Fruit fly (Drosophila melanogaster): ENCODE results near the gene ranshi.

Gene ranshi

DNA sequence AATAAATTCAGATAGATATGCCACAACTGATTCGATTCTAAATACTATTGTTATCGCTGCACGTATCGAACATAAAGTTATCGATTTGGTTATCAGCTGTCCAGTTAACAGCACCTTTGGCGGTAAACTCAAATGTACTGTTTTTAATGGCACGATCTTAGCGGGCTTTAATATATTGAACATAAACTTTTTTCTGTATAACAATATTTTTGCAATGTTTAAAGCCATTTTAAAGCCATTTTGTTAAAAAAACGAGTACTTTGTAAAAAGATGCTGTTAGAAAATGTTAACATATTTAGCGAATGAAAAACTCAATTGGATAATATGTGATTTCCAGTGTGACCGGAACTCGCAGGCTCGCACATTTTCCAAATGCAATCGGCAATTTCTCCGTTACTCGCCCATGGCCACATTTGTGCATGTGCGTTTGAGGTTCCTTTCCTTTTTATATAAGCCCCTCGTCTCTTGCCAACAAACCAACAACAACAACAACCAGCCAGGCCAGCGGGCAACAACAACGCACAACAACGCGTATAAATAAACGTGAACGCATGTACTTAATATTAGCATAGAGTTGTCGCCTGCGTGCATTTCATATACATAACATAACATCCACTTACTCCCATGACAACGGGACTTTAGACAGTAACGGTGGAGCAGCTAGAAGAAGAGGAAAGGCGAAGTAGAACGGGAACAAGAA, 13.5 kb downstream of the ranshi start, which contains the start of gene TMEM216:
Gene TMEM216, plus strand, starts transcription at position 393 of the 700 bp plus-strand sequence.
- no peak for TF ChIP-seq Dll (optimal IDR thresholded peaks at IDR 0.05)
- TF ChIP-seq psq (optimal IDR thresholded peaks at IDR 0.05), result no peak
- no peak for TF ChIP-seq pan (optimal IDR thresholded peaks at IDR 0.05)
- TF ChIP-seq usp (GFP tag; optimal IDR thresholded peaks at IDR 0.05), result no peak
- TF ChIP-seq CG8478 (optimal IDR thresholded peaks at IDR 0.05), result no peak
- no peak for TF ChIP-seq EcR (GFP tag; optimal IDR thresholded peaks at IDR 0.05)

dm6 chr3R:8715371-8715770, 14.1 kb downstream of the ranshi start:
- TF ChIP-seq psq (optimal IDR thresholded peaks at IDR 0.05) (no peak), EcR (GFP tag; optimal IDR thresholded peaks at IDR 0.05) (no peak), CG8478 (optimal IDR thresholded peaks at IDR 0.05) (no peak), usp (GFP tag; optimal IDR thresholded peaks at IDR 0.05) (no peak), pan (optimal IDR thresholded peaks at IDR 0.05) (no peak), Dll (optimal IDR thresholded peaks at IDR 0.05) (no peak)

dm6 chr3R:8712722-8713131, 16.8 kb downstream of the ranshi start, which contains the start of gene CG8112:
Gene CG8112, plus strand, starts transcription at chr3R:8712933.
- TF ChIP-seq Dll (optimal IDR thresholded peaks at IDR 0.05) (no peak), pan (optimal IDR thresholded peaks at IDR 0.05) (no peak), usp (GFP tag; optimal IDR thresholded peaks at IDR 0.05) (no peak), psq (optimal IDR thresholded peaks at IDR 0.05) (no peak), CG8478 (optimal IDR thresholded peaks at IDR 0.05) (no peak), EcR (GFP tag; optimal IDR thresholded peaks at IDR 0.05) (no peak)

dm6 chr3R:8711890-8712449, 17.5 kb downstream of the ranshi start:
- no peak for TF ChIP-seq psq (optimal IDR thresholded peaks at IDR 0.05)
- no peak for TF ChIP-seq pan (optimal IDR thresholded peaks at IDR 0.05)
- no peak for TF ChIP-seq Dll (optimal IDR thresholded peaks at IDR 0.05)
- TF ChIP-seq usp (GFP tag; optimal IDR thresholded peaks at IDR 0.05), result no peak
- TF ChIP-seq EcR (GFP tag; optimal IDR thresholded peaks at IDR 0.05), result no peak

dm6 chr3R:8707166-8707565, 22.3 kb downstream of the ranshi start:
- TF ChIP-seq EcR (GFP tag; optimal IDR thresholded peaks at IDR 0.05) (no peak), CG8478 (optimal IDR thresholded peaks at IDR 0.05) (no peak), psq (optimal IDR thresholded peaks at IDR 0.05) (no peak), usp (GFP tag; optimal IDR thresholded peaks at IDR 0.05) (no peak), pan (optimal IDR thresholded peaks at IDR 0.05) (no peak), Dll (optimal IDR thresholded peaks at IDR 0.05) (no peak)

DNA sequence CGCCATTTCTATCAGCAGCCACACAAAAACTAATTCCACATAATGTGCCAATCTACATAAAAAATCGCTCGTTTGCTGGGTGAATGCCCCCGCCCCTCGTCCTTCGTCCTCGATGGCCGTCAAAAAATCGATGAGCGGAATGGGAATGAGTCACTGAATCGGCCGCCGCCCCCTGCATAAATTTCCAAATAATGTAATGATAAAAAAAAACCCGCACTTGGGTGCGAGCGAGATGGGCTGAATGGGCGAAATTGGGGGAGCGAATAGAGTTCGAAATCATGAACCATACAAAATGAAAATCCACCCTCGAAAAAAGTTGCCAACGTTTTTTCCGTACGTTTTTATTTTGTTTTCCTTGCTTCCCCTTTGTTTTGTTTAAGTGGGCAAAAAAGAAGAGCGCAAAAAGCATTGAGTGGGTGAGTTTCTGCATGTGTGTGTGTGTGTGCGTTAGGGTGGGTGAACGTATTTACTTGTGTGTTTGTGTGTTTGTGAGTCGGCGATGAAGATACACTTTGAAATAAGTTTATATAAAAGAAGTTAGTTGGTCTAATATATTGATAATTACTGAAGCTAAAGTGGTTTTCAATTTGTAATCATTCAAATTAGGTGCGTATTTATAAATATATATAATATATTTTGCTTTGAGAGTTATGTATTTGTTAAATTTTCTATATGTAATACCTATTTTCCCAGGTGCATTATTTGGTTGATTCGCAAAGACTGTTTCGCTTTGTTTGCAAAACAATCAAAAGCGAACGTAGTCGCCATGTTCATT, 24.0 kb downstream of the ranshi start:
- TF ChIP-seq pan (optimal IDR thresholded peaks at IDR 0.05) (no peak), psq (optimal IDR thresholded peaks at IDR 0.05) (no peak), Dll (optimal IDR thresholded peaks at IDR 0.05) (no peak), EcR (GFP tag; optimal IDR thresholded peaks at IDR 0.05) (no peak), usp (GFP tag; optimal IDR thresholded peaks at IDR 0.05) (no peak), CG8478 (optimal IDR thresholded peaks at IDR 0.05) (no peak)

dm6 chr3R:8704669-8705068, 24.8 kb downstream of the ranshi start:
- TF ChIP-seq pan (optimal IDR thresholded peaks at IDR 0.05), result no peak
- no peak for TF ChIP-seq usp (GFP tag; optimal IDR thresholded peaks at IDR 0.05)
- TF ChIP-seq EcR (GFP tag; optimal IDR thresholded peaks at IDR 0.05), result no peak
- no peak for TF ChIP-seq Dll (optimal IDR thresholded peaks at IDR 0.05)
- no peak for TF ChIP-seq psq (optimal IDR thresholded peaks at IDR 0.05)
- TF ChIP-seq CG8478 (optimal IDR thresholded peaks at IDR 0.05), result no peak

dm6 chr3R:8701197-8701596, 28.3 kb downstream of the ranshi start:
- TF ChIP-seq CG8478 (optimal IDR thresholded peaks at IDR 0.05), result no peak
- TF ChIP-seq psq (optimal IDR thresholded peaks at IDR 0.05), result no peak
- no peak for TF ChIP-seq Dll (optimal IDR thresholded peaks at IDR 0.05)
- TF ChIP-seq EcR (GFP tag; optimal IDR thresholded peaks at IDR 0.05), result no peak
- no peak for TF ChIP-seq usp (GFP tag; optimal IDR thresholded peaks at IDR 0.05)
- TF ChIP-seq pan (optimal IDR thresholded peaks at IDR 0.05), result no peak

dm6 chr3R:8700660-8701059, 28.8 kb downstream of the ranshi start:
- TF ChIP-seq CG8478 (optimal IDR thresholded peaks at IDR 0.05) (no peak), EcR (GFP tag; optimal IDR thresholded peaks at IDR 0.05) (no peak), usp (GFP tag; optimal IDR thresholded peaks at IDR 0.05) (no peak), psq (optimal IDR thresholded peaks at IDR 0.05) (no peak), pan (optimal IDR thresholded peaks at IDR 0.05) (no peak), Dll (optimal IDR thresholded peaks at IDR 0.05) (no peak)

dm6 chr3R:8699230-8699629, 30.3 kb downstream of the ranshi start:
- TF ChIP-seq Dll (optimal IDR thresholded peaks at IDR 0.05) (no peak), CG8478 (optimal IDR thresholded peaks at IDR 0.05) (no peak), pan (optimal IDR thresholded peaks at IDR 0.05) (no peak), usp (GFP tag; optimal IDR thresholded peaks at IDR 0.05) (no peak), EcR (GFP tag; optimal IDR thresholded peaks at IDR 0.05) (no peak), psq (optimal IDR thresholded peaks at IDR 0.05) (no peak)

DNA sequence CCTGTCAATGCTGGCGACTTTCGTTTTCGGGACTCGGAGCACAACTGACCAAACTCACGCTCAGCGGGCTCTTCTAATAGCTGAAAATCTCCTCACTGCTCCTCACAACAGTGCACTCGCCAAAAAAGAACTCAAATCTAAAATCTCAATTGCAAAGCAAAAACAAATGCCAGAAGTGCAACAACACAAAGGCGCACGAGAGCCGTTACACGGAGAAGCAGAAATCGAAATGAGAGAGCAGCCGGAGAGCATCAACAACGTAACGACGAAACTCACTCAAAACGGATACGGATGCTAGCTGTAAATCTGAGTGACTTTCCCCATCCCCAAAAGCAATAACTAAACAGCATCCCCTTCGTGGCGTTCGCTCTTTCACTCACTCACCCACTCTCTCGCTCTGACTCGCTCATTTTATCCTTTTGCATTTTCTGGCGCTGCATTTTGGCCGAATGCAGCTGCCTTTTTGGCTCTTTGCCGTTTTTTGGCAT, 31.7 kb downstream of the ranshi start, which contains the start of gene hb:
Gene hb, minus strand, starts transcription at position 51 of the 488 bp plus-strand sequence.
- TF ChIP-seq CG8478 (optimal IDR thresholded peaks at IDR 0.05) (no peak), EcR (GFP tag; optimal IDR thresholded peaks at IDR 0.05) (no peak), Dll (optimal IDR thresholded peaks at IDR 0.05) (no peak), pan (optimal IDR thresholded peaks at IDR 0.05) (no peak), psq (optimal IDR thresholded peaks at IDR 0.05) (no peak), usp (GFP tag; optimal IDR thresholded peaks at IDR 0.05) (no peak)

All from whole organism.